Worm (Caenorhabditis elegans) whole organism, mixed stage, embryonic: Measurements from ENCODE around the gene F42A10.9.
A peak's percentile ranks its signal among the peaks of the same experiment; 100 is the strongest.

Experiments
- M03D4.4 ChIP-seq: sonication (generic microtip); optimal IDR thresholded peaks from 2 replicates; lab custom pipeline; 2017; ENCODE audit warnings: mild to moderate bottlenecking, missing genetic modification characterization, missing compliant biosample characterization
- cnd-1 ChIP-seq: fragments of 200-800 bp; sonication (Bioruptor generic); optimal IDR thresholded peaks from 2 replicates; lab custom pipeline; 2018; ENCODE audit warnings: mild to moderate bottlenecking, missing genetic modification characterization, missing compliant biosample characterization
- drap-1 ChIP-seq: fragments of 200-800 bp; sonication (Bioruptor generic); optimal IDR thresholded peaks from 3 replicates; lab custom pipeline; 2018; ENCODE audit warnings: mild to moderate bottlenecking, missing genetic modification characterization, missing compliant biosample characterization
- hlh-1 ChIP-seq: fragments of 150-350 bp; optimal IDR thresholded peaks from 2 replicates; lab custom pipeline; 2014; ENCODE audit warnings: missing biosample characterization, missing genetic modification reagents, missing genetic modification characterization
- lin-13 ChIP-seq: fragments of 150-350 bp; optimal IDR thresholded peaks from 2 replicates; lab custom pipeline; 2014; ENCODE audit warnings: missing biosample characterization, missing genetic modification characterization
- lsy-2 ChIP-seq: fragments of 150-350 bp; optimal IDR thresholded peaks from 2 replicates; lab custom pipeline; 2014; ENCODE audit warnings: missing biosample characterization, missing genetic modification characterization
- nhr-12 ChIP-seq: fragments of 150-350 bp; optimal IDR thresholded peaks from 2 replicates; lab custom pipeline; 2014; ENCODE audit warnings: missing biosample characterization, missing genetic modification characterization
- nhr-76 ChIP-seq: sonication (generic microtip); optimal IDR thresholded peaks from 2 replicates; lab custom pipeline; 2017; ENCODE audit warnings: missing biosample characterization, missing genetic modification characterization
- pha-4 ChIP-seq: fragments of 150-350 bp; optimal IDR thresholded peaks from 2 replicates; lab custom pipeline; 2018; ENCODE audit warnings: missing biosample characterization, missing genetic modification reagents, missing genetic modification characterization
- snpc-4 ChIP-seq: fragments of 150-350 bp; optimal IDR thresholded peaks from 2 replicates; lab custom pipeline; 2014; ENCODE audit warnings: missing biosample characterization, missing genetic modification characterization
- sptf-1 ChIP-seq: sonication (generic microtip); optimal IDR thresholded peaks from 2 replicates; lab custom pipeline; 2017; ENCODE audit warnings: mild to moderate bottlenecking, missing genetic modification characterization, moderate library complexity, missing compliant biosample characterization
- unc-120 ChIP-seq: sonication (generic microtip); optimal IDR thresholded peaks from 2 replicates; lab custom pipeline; 2017; ENCODE audit warnings: missing genetic modification characterization, missing compliant biosample characterization; ENCODE audit not compliant: poor library complexity, severe bottlenecking
- unc-62 ChIP-seq: fragments of 150-350 bp; optimal IDR thresholded peaks from 2 replicates; lab custom pipeline; 2014; ENCODE audit warnings: missing biosample characterization, missing genetic modification reagents, missing genetic modification characterization
- zip-8 ChIP-seq: fragments of 150-350 bp; optimal IDR thresholded peaks from 2 replicates; lab custom pipeline; 2014; ENCODE audit warnings: missing biosample characterization, missing genetic modification characterization

- TF ChIP-seq pha-4: peak; percentile 32
- peak; percentile 87 for TF ChIP-seq lsy-2 (tag; lab: Kevin White, UChicago)
- no peak for TF ChIP-seq nhr-76
- TF ChIP-seq M03D4.4 (tag; lab: Kevin White, UChicago): no peak
- peak; percentile 14 for TF ChIP-seq unc-62 (GFP tag; lab: Kevin White, UChicago)
- no peak for TF ChIP-seq snpc-4
- no peak for TF ChIP-seq zip-8 (tag; lab: Kevin White, UChicago)
- peak; percentile 35 for TF ChIP-seq sptf-1
- peak; percentile 75 for TF ChIP-seq lin-13
- no peak for TF ChIP-seq drap-1 (GFP tag; lab: Kevin White, UChicago)
- no peak for TF ChIP-seq nhr-12
- peak; percentile 60 for TF ChIP-seq hlh-1 (tag; lab: Kevin White, UChicago)
- TF ChIP-seq unc-120: peak; percentile 49
- no peak for TF ChIP-seq cnd-1 (tag; lab: Kevin White, UChicago)
Measured at ce11 chrIII:6206161-6206853, 41.9 kb downstream of the F42A10.9 start, which contains the start of the genes sna-3 and rps-3.
